Worm (Caenorhabditis elegans) whole organism, L4/young adult: Measurements from ENCODE around the gene cutl-18.

Experiments used
- dao-5 ChIP-seq: sonication (generic microtip); optimal IDR thresholded peaks from 2 replicates; lab custom pipeline; 2016; ENCODE audit warnings: missing genotype, missing genetic modification characterization, moderate library complexity, missing compliant biosample characterization
- him-1 ChIP-seq: sonication (generic microtip); optimal IDR thresholded peaks from 2 replicates; lab custom pipeline; 2016; ENCODE audit warnings: missing genotype, missing genetic modification reagents, missing genetic modification characterization, missing compliant biosample characterization

ce11 chrV:11300539-11300938 lies 16.2 kb downstream of the cutl-18 start, which contains the start of gene srh-47:
- TF ChIP-seq him-1 (no peak), dao-5 (tag; lab: Kevin White, UChicago) (no peak)
